Worm (Caenorhabditis elegans) whole organism, L4/young adult: ENCODE results near the gene F54E2.2.

Experiments
- W03F9.2 ChIP-seq: fragments of 150-350 bp; optimal IDR thresholded peaks from 2 replicates; lab custom pipeline; 2014; ENCODE audit warnings: missing biosample characterization, missing genetic modification characterization
- dao-5 ChIP-seq: sonication (generic microtip); optimal IDR thresholded peaks from 2 replicates; lab custom pipeline; 2016; ENCODE audit warnings: missing genotype, missing genetic modification characterization, moderate library complexity, missing compliant biosample characterization
- him-1 ChIP-seq: sonication (generic microtip); optimal IDR thresholded peaks from 2 replicates; lab custom pipeline; 2016; ENCODE audit warnings: missing genotype, missing genetic modification reagents, missing genetic modification characterization, missing compliant biosample characterization

- TF ChIP-seq him-1 (tag; lab: Kevin White, UChicago) (no peak), dao-5 (tag; lab: Kevin White, UChicago) (no peak), W03F9.2 (tag; lab: Kevin White, UChicago) (no peak)
Measured at ce11 chrV:2765052-2765451, 31.0 kb upstream of the F54E2.2 start, which contains the start of gene dhs-14.
